Worm (Caenorhabditis elegans): Measurements from ENCODE around the gene T23F2.4.

The T23F2.4 gene

DNA sequence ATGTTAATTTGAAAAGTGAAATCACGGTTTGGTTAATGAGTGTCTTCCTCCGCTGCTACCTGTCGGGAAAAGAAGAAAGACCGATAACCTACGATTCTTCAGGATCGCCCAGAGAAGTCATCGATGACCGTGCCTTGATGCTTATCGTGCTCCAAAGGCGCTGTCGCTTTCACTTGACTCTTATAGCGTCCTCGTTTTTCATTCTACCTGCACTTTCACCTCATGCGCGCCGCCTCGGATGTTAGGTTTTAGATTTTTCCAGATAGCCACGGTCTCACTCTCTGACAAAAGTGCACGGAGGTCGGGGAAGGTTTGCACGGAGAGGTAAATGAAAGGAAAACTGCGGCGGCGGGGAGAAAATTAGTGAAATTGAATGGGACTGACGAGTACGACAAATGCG lies 26.0 kb downstream of the T23F2.4 start:
- peak; percentile 88 for TF ChIP-seq blmp-1 (tag; optimal IDR thresholded peaks at IDR 0.05)
- TF ChIP-seq vab-15 (tag; optimal IDR thresholded peaks at IDR 0.05), result no peak

DNA sequence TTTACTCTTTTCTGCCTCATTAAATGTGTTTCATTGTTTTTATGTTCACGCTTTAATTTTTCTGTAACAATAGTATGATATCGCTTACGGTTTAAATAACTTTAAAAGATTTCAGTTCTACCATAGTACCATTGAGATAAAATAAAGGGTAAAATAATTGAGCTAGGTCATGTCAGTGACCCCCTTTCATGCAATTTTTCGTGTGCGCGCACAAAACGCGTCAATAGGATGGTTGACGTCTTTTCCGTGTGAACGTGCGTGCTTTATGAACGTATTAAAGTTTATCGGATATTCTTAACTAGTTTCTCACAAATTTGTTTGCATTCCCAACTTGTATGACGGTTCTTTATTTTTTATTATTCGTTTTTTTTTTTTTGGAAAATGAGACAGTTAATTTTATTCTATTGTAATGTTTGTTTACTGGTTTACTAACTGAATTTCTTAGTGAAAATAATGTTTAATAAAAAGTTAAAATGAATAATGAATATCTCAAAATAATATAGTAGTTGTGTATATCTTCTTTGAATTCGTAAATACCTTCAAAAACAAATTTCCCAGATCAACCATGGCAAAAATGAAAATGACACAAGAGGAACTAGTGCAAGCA lies 28.9 kb downstream of the T23F2.4 start, which contains the start of gene C25F6.1:
Gene C25F6.1, plus strand, starts transcription at position 557 of the 607 bp plus-strand sequence.
- TF ChIP-seq mep-1 (tag; optimal IDR thresholded peaks at IDR 0.05), result peak; percentile 23
- no peak for TF ChIP-seq lir-3 (tag; optimal IDR thresholded peaks at IDR 0.05; ENCODE audit: poor library complexity)
- TF ChIP-seq C34B4.2 (tag; optimal IDR thresholded peaks at IDR 0.05), result no peak
- no peak for TF ChIP-seq fkh-10 (GFP tag; optimal IDR thresholded peaks at IDR 0.05)
- TF ChIP-seq rnt-1 (tag; optimal IDR thresholded peaks at IDR 0.05), result peak; percentile 33
- no peak for TF ChIP-seq mdl-1 (tag; optimal IDR thresholded peaks at IDR 0.05)
- TF ChIP-seq elt-2 (tag; optimal IDR thresholded peaks at IDR 0.05), result no peak
- no peak for TF ChIP-seq ces-1 (GFP tag; optimal IDR thresholded peaks at IDR 0.05)
- peak in 1 of 2 experiments; percentile 8 for TF ChIP-seq lin-35 (GFP tag; optimal IDR thresholded peaks at IDR 0.05)
- peak; percentile 65 for TF ChIP-seq lin-14 (GFP tag; optimal IDR thresholded peaks at IDR 0.05)
- peak; percentile 34 for TF ChIP-seq xbp-1 (tag; optimal IDR thresholded peaks at IDR 0.05)
- peak; percentile 0 to 58 for TF ChIP-seq lsy-2 (tag; optimal IDR thresholded peaks at IDR 0.05)
- peak; percentile 5 for TF ChIP-seq dsc-1 (tag; optimal IDR thresholded peaks at IDR 0.05)
- no peak for TF ChIP-seq mef-2 (tag; optimal IDR thresholded peaks at IDR 0.05)
- peak; percentile 37 for TF ChIP-seq nhr-71 (tag; optimal IDR thresholded peaks at IDR 0.05)
- peak; percentile 35 for TF ChIP-seq nhr-20 (tag; optimal IDR thresholded peaks at IDR 0.05)
- TF ChIP-seq unc-130 (tag; optimal IDR thresholded peaks at IDR 0.05), result peak; percentile 23
- TF ChIP-seq nhr-85 (tag), result peak; percentile 28
- TF ChIP-seq blmp-1 (tag; optimal IDR thresholded peaks at IDR 0.05), result peak; percentile 42
- peak in 2 of 3 experiments; percentile 1 to 31 for TF ChIP-seq dpl-1 (GFP tag; optimal IDR thresholded peaks at IDR 0.05)
- TF ChIP-seq jun-1 (tag; optimal IDR thresholded peaks at IDR 0.05), result no peak
- peak; percentile 52 for TF ChIP-seq snu-23 (GFP tag; optimal IDR thresholded peaks at IDR 0.05)
- TF ChIP-seq swsn-7 (tag; optimal IDR thresholded peaks at IDR 0.05), result peak; percentile 16

- no peak for TF ChIP-seq nhr-84 (tag; optimal IDR thresholded peaks at IDR 0.05)
- TF ChIP-seq fkh-10 (GFP tag; optimal IDR thresholded peaks at IDR 0.05), result no peak
- TF ChIP-seq snu-23 (GFP tag; optimal IDR thresholded peaks at IDR 0.05), result peak; percentile 45
- TF ChIP-seq nhr-28 (tag; optimal IDR thresholded peaks at IDR 0.05), result no peak
- peak; percentile 42 for TF ChIP-seq lin-14 (GFP tag; optimal IDR thresholded peaks at IDR 0.05)
- TF ChIP-seq nhr-90 (tag; optimal IDR thresholded peaks at IDR 0.05; ENCODE audit: poor library complexity), result no peak
- peak; percentile 10 for TF ChIP-seq C16A3.4 (tag; optimal IDR thresholded peaks at IDR 0.05)
- no peak for TF ChIP-seq sup-37 (GFP tag; optimal IDR thresholded peaks at IDR 0.05)
- no peak for TF ChIP-seq ets-5 (GFP tag; IDR thresholded peaks at IDR 0.05)
- TF ChIP-seq C34B4.2 (tag; optimal IDR thresholded peaks at IDR 0.05), result no peak
- TF ChIP-seq rnt-1 (tag; optimal IDR thresholded peaks at IDR 0.05), result peak; percentile 55
- peak in 1 of 2 experiments; percentile 36 for TF ChIP-seq mdl-1 (tag; optimal IDR thresholded peaks at IDR 0.05)
- no peak for TF ChIP-seq unc-98 (GFP tag; IDR thresholded peaks at IDR 0.05)
- TF ChIP-seq irx-1 (tag; optimal IDR thresholded peaks at IDR 0.05), result peak; percentile 15
- TF ChIP-seq efl-1 (optimal IDR thresholded peaks at IDR 0.05), result no peak
- TF ChIP-seq efl-1 (GFP tag; optimal IDR thresholded peaks at IDR 0.05 in 1 of 2), result peak in 1 of 2 experiments; percentile 39
- TF ChIP-seq mep-1 (tag; optimal IDR thresholded peaks at IDR 0.05), result peak; percentile 56
- peak; percentile 16 for TF ChIP-seq tbx-2 (tag; optimal IDR thresholded peaks at IDR 0.05)
- TF ChIP-seq isw-1 (GFP tag; IDR thresholded peaks at IDR 0.05), result no peak
- no peak for TF ChIP-seq ztf-4 (tag; optimal IDR thresholded peaks at IDR 0.05)
- no peak for TF ChIP-seq vab-15 (tag; optimal IDR thresholded peaks at IDR 0.05)
- TF ChIP-seq nhr-71 (tag; optimal IDR thresholded peaks at IDR 0.05), result peak; percentile 32
- TF ChIP-seq swsn-7 (tag; optimal IDR thresholded peaks at IDR 0.05), result peak; percentile 39
- TF ChIP-seq blmp-1 (tag; optimal IDR thresholded peaks at IDR 0.05), result no peak
- TF ChIP-seq efl-3 (GFP tag; optimal IDR thresholded peaks at IDR 0.05), result no peak
- TF ChIP-seq nhr-47 (tag; optimal IDR thresholded peaks at IDR 0.05), result peak; percentile 23
- no peak for TF ChIP-seq F16B12.6 (tag; optimal IDR thresholded peaks at IDR 0.05)
- TF ChIP-seq grh-1 (GFP tag; IDR thresholded peaks at IDR 0.05), result no peak
- peak; percentile 24 for TF ChIP-seq dsc-1 (tag; optimal IDR thresholded peaks at IDR 0.05)
- peak; percentile 19 for TF ChIP-seq skn-1 (tag; optimal IDR thresholded peaks at IDR 0.05)
- TF ChIP-seq lir-3 (tag; optimal IDR thresholded peaks at IDR 0.05; ENCODE audit: poor library complexity), result no peak
- no peak for TF ChIP-seq fos-1 (tag; optimal IDR thresholded peaks at IDR 0.05)
- no peak for TF ChIP-seq hlh-17 (GFP tag; optimal IDR thresholded peaks at IDR 0.05; ENCODE audit: borderline replicate concordance)
- peak; percentile 44 for TF ChIP-seq nhr-20 (tag; optimal IDR thresholded peaks at IDR 0.05)
- TF ChIP-seq lin-35 (GFP tag; optimal IDR thresholded peaks at IDR 0.05), result peak in 1 of 2 experiments; percentile 24
- TF ChIP-seq unc-130 (tag; optimal IDR thresholded peaks at IDR 0.05), result no peak
- no peak for TF ChIP-seq aly-2 (tag; optimal IDR thresholded peaks at IDR 0.05)
These were observed 29.5 kb downstream of the T23F2.4 start for ce11 chrX:5485284-5485927.

All from whole organism, L1 larva.